Worm (Caenorhabditis elegans) whole organism, young adult: ENCODE measurements around the gene letm-1.

Source experiments
- B0019.2 ChIP-seq: fragments of 200-800 bp; sonication (Bioruptor generic); conservative IDR thresholded peaks from 2 replicates; pipeline ENCODE4 v1.3.6; 2022; ENCODE audit warnings: missing genetic modification reagents, missing genetic modification characterization, missing compliant biosample characterization
- B0035.1 ChIP-seq: sonication (generic microtip); optimal IDR thresholded peaks from 2 replicates; lab custom pipeline; 2016; ENCODE audit warnings: missing genetic modification characterization, mild to moderate bottlenecking, missing compliant biosample characterization, missing genotype, missing genetic modification reagents
- F10E7.11 ChIP-seq: sonication (generic microtip); optimal IDR thresholded peaks from 2 replicates; lab custom pipeline; 2017; ENCODE audit warnings: mild to moderate bottlenecking, missing genetic modification characterization, moderate library complexity, missing compliant biosample characterization
- F23B12.7 ChIP-seq: sonication (generic microtip); optimal IDR thresholded peaks from 2 replicates; lab custom pipeline; 2017; ENCODE audit warnings: missing genetic modification characterization, mild to moderate bottlenecking, missing compliant biosample characterization, antibody characterized with exemption, moderate library complexity; ENCODE audit not compliant: insufficient read depth
- F37B4.10 ChIP-seq: fragments of 200-800 bp; sonication (Bioruptor generic); IDR thresholded peaks from 2 replicates; pipeline ENCODE4 v1.3.6; 2022; ENCODE audit warnings: missing genetic modification characterization, missing compliant biosample characterization
- F49E8.2 ChIP-seq: sonication (generic microtip); optimal IDR thresholded peaks from 3 replicates; lab custom pipeline; 2017; ENCODE audit warnings: missing genetic modification characterization, mild to moderate bottlenecking, missing compliant biosample characterization, antibody characterized with exemption, moderate library complexity; ENCODE audit not compliant: insufficient read depth
- K11D2.4 ChIP-seq: fragments of 200-800 bp; sonication (Bioruptor generic); IDR thresholded peaks from 2 replicates; pipeline ENCODE4 v1.3.6; 2022; ENCODE audit warnings: missing genetic modification reagents, missing genetic modification characterization, missing compliant biosample characterization
- K12H6.12 ChIP-seq: fragments of 200-800 bp; sonication (Bioruptor generic); optimal IDR thresholded peaks from 2 replicates; lab custom pipeline; 2018; ENCODE audit warnings: mild to moderate bottlenecking, missing genetic modification characterization, missing compliant biosample characterization
- T07F8.4 ChIP-seq: sonication (generic microtip); optimal IDR thresholded peaks from 2 replicates; lab custom pipeline; 2016; ENCODE audit warnings: mild to moderate bottlenecking, missing genetic modification characterization, moderate library complexity, missing compliant biosample characterization
- T26A5.8 ChIP-seq: sonication (generic microtip); optimal IDR thresholded peaks from 2 replicates; lab custom pipeline; 2016; ENCODE audit warnings: missing genetic modification characterization, missing compliant biosample characterization
- Y79H2A.3 ChIP-seq: fragments of 200-800 bp; sonication (Bioruptor generic); conservative IDR thresholded peaks from 2 replicates; pipeline ENCODE4 v1.3.6; 2022; ENCODE audit warnings: missing genetic modification reagents, missing genetic modification characterization, missing compliant biosample characterization
- ama-1 ChIP-seq, 3 experiments: fragments of 150-350 bp in 1 of 3; sonication (generic microtip) in 2 of 3; optimal IDR thresholded peaks; 2 replicates each; lab custom pipeline; 2014 to 2018; ENCODE audit warnings: missing biosample characterization in 2 of 3, missing genetic modification characterization in 2 of 3, missing genetic modification reagents in 2 of 3
- atf-7 ChIP-seq: sonication (generic microtip); optimal IDR thresholded peaks from 2 replicates; lab custom pipeline; 2017; ENCODE audit warnings: mild to moderate bottlenecking, missing genetic modification characterization, missing compliant biosample characterization
- attf-5 ChIP-seq: fragments of 200-800 bp; sonication (Bioruptor generic); optimal IDR thresholded peaks from 2 replicates; lab custom pipeline; 2018; ENCODE audit warnings: mild to moderate bottlenecking, missing genetic modification characterization, missing compliant biosample characterization
- attf-6 ChIP-seq: fragments of 200-800 bp; sonication (Bioruptor generic); IDR thresholded peaks from 2 replicates; pipeline ENCODE4 v1.3.6; 2022; ENCODE audit warnings: missing genetic modification reagents, missing genetic modification characterization, missing compliant biosample characterization
- cebp-2 ChIP-seq: fragments of 200-800 bp; sonication (Bioruptor generic); IDR thresholded peaks from 2 replicates; pipeline ENCODE4 v1.3.6; 2022; ENCODE audit warnings: missing genetic modification characterization, missing compliant biosample characterization
- ceh-40 ChIP-seq: fragments of 200-800 bp; sonication (Bioruptor generic); IDR thresholded peaks from 2 replicates; pipeline ENCODE4 v1.3.6; 2022; ENCODE audit warnings: missing genetic modification characterization, missing compliant biosample characterization
- chd-7 ChIP-seq: sonication (generic microtip); optimal IDR thresholded peaks from 2 replicates; lab custom pipeline; 2016; ENCODE audit warnings: mild to moderate bottlenecking, missing genetic modification characterization, moderate library complexity, missing compliant biosample characterization
- die-1 ChIP-seq: sonication (generic microtip); optimal IDR thresholded peaks from 2 replicates; lab custom pipeline; 2016; ENCODE audit warnings: missing genotype, mild to moderate bottlenecking, missing genetic modification characterization, missing compliant biosample characterization
- dox-1 ChIP-seq: fragments of 200-800 bp; sonication (Bioruptor generic); IDR thresholded peaks from 2 replicates; pipeline ENCODE4 v1.3.6; 2022; ENCODE audit warnings: missing genetic modification reagents, missing genetic modification characterization, missing compliant biosample characterization
- dpff-1 ChIP-seq: sonication (generic microtip); optimal IDR thresholded peaks from 2 replicates; lab custom pipeline; 2017; ENCODE audit warnings: mild to moderate bottlenecking, missing genetic modification characterization, missing compliant biosample characterization
- dpl-1 ChIP-seq: fragments of 150-350 bp; optimal IDR thresholded peaks from 2 replicates; lab custom pipeline; 2014; ENCODE audit warnings: missing biosample characterization, missing genetic modification reagents, missing genetic modification characterization
- egrh-3 ChIP-seq: fragments of 200-800 bp; sonication (Bioruptor generic); IDR thresholded peaks from 2 replicates; pipeline ENCODE4 v1.3.6; 2022; ENCODE audit warnings: missing genetic modification reagents, missing genetic modification characterization, missing compliant biosample characterization
- ekl-4 ChIP-seq: fragments of 200-800 bp; sonication (Bioruptor generic); IDR thresholded peaks from 2 replicates; pipeline ENCODE4 v1.3.6; 2022; ENCODE audit warnings: missing genetic modification reagents, missing genetic modification characterization, missing compliant biosample characterization
- fkh-3 ChIP-seq: sonication (generic microtip); optimal IDR thresholded peaks from 2 replicates; lab custom pipeline; 2016; ENCODE audit warnings: mild to moderate bottlenecking, missing genetic modification characterization, missing compliant biosample characterization
- gei-17 ChIP-seq: fragments of 200-800 bp; sonication (Bioruptor generic); optimal IDR thresholded peaks from 2 replicates; lab custom pipeline; 2018; ENCODE audit warnings: mild to moderate bottlenecking, missing genetic modification characterization, missing compliant biosample characterization
- him-1 ChIP-seq: sonication (generic microtip); optimal IDR thresholded peaks from 2 replicates; lab custom pipeline; 2016; ENCODE audit warnings: missing genotype, missing genetic modification reagents, missing genetic modification characterization, missing compliant biosample characterization
- hmg-1.2 ChIP-seq: fragments of 200-800 bp; sonication (Bioruptor generic); IDR thresholded peaks from 2 replicates; pipeline ENCODE4 v1.3.6; 2022; ENCODE audit warnings: missing genetic modification reagents, missing genetic modification characterization, missing compliant biosample characterization
- hrde-1 ChIP-seq: sonication (generic microtip); optimal IDR thresholded peaks from 2 replicates; lab custom pipeline; 2016; ENCODE audit warnings: missing genetic modification characterization, mild to moderate bottlenecking, missing compliant biosample characterization, moderate library complexity, missing genotype, missing genetic modification reagents, borderline replicate concordance
- lag-1 ChIP-seq: fragments of 200-800 bp; sonication (Bioruptor generic); IDR thresholded peaks from 2 replicates; pipeline ENCODE4 v1.3.6; 2022; ENCODE audit warnings: missing genetic modification reagents, missing genetic modification characterization, missing compliant biosample characterization
- let-526 ChIP-seq: fragments of 200-800 bp; sonication (Bioruptor generic); IDR thresholded peaks from 2 replicates; pipeline ENCODE4 v1.3.6; 2022; ENCODE audit warnings: missing genetic modification reagents, missing genetic modification characterization, missing compliant biosample characterization
- let-607 ChIP-seq, 2 experiments: fragments of 200-800 bp in 1 of 2; sonication (Bioruptor generic) in 1 of 2; sonication (generic microtip) in 1 of 2; optimal IDR thresholded peaks; 2 replicates each; lab custom pipeline; 2016 to 2018; ENCODE audit warnings: mild to moderate bottlenecking in 2 of 2, missing compliant biosample characterization in 2 of 2, missing genetic modification characterization in 2 of 2, moderate library complexity in 2 of 2, missing genotype in 1 of 2
- lin-54 ChIP-seq: fragments of 200-800 bp; sonication (Bioruptor generic); optimal IDR thresholded peaks from 2 replicates; lab custom pipeline; 2018; ENCODE audit warnings: mild to moderate bottlenecking, missing genetic modification characterization, missing compliant biosample characterization
- madf-10 ChIP-seq: sonication (generic microtip); optimal IDR thresholded peaks from 2 replicates; lab custom pipeline; 2016; ENCODE audit warnings: mild to moderate bottlenecking, missing genetic modification characterization, missing compliant biosample characterization
- madf-3 ChIP-seq: fragments of 200-800 bp; sonication (Bioruptor generic); IDR thresholded peaks from 2 replicates; pipeline ENCODE4 v1.3.6; 2022; ENCODE audit warnings: missing genetic modification reagents, missing genetic modification characterization, missing compliant biosample characterization
- mel-28 ChIP-seq: sonication (generic microtip); optimal IDR thresholded peaks from 2 replicates; lab custom pipeline; 2016; ENCODE audit warnings: borderline replicate concordance, mild to moderate bottlenecking, missing genetic modification characterization, missing compliant biosample characterization
- mes-4 ChIP-seq: sonication (generic microtip); optimal IDR thresholded peaks from 2 replicates; lab custom pipeline; 2016; ENCODE audit warnings: missing genotype, missing genetic modification characterization, missing compliant biosample characterization
- nfyb-1 ChIP-seq: fragments of 200-800 bp; sonication (Bioruptor generic); IDR thresholded peaks from 2 replicates; pipeline ENCODE4 v1.3.6; 2022; ENCODE audit warnings: missing genetic modification reagents, missing genetic modification characterization, missing compliant biosample characterization
- nhr-179 ChIP-seq: sonication (generic microtip); optimal IDR thresholded peaks from 2 replicates; lab custom pipeline; 2016; ENCODE audit warnings: mild to moderate bottlenecking, missing genetic modification characterization, missing compliant biosample characterization
- rec-8 ChIP-seq, 2 experiments: sonication (generic microtip); optimal IDR thresholded peaks; 2 replicates each; lab custom pipeline; 2016; ENCODE audit warnings: mild to moderate bottlenecking in 2 of 2, missing genetic modification characterization in 2 of 2, missing genetic modification reagents in 2 of 2, missing genotype in 2 of 2, missing biosample characterization in 1 of 2, missing compliant biosample characterization in 1 of 2, moderate library complexity in 1 of 2
- repo-1 ChIP-seq: sonication (generic microtip); optimal IDR thresholded peaks from 2 replicates; lab custom pipeline; 2017; ENCODE audit warnings: mild to moderate bottlenecking, missing genetic modification characterization, missing compliant biosample characterization
- rpc-1 ChIP-seq, 2 experiments: fragments of 150-350 bp in 1 of 2; sonication (generic microtip) in 1 of 2; optimal IDR thresholded peaks; 2 replicates each; lab custom pipeline; 2014 to 2018; ENCODE audit warnings: missing biosample characterization in 1 of 2, missing genetic modification characterization in 1 of 2, missing genetic modification reagents in 1 of 2, missing genotype in 1 of 2
- somi-1 ChIP-seq: fragments of 200-800 bp; sonication (Bioruptor generic); optimal IDR thresholded peaks from 2 replicates; lab custom pipeline; 2018; ENCODE audit warnings: mild to moderate bottlenecking, missing genetic modification characterization, missing compliant biosample characterization
- sptf-2 ChIP-seq: fragments of 200-800 bp; sonication (Bioruptor generic); optimal IDR thresholded peaks from 2 replicates; lab custom pipeline; 2018; ENCODE audit warnings: mild to moderate bottlenecking, missing genetic modification characterization, missing compliant biosample characterization
- tbp1 ChIP-seq: fragments of 200-800 bp; sonication (Bioruptor generic); optimal IDR thresholded peaks from 2 replicates; lab custom pipeline; 2018; ENCODE audit warnings: mild to moderate bottlenecking, missing genetic modification characterization, missing compliant biosample characterization
- ztf-22 ChIP-seq: fragments of 200-800 bp; sonication (Bioruptor generic); optimal IDR thresholded peaks from 2 replicates; lab custom pipeline; 2018; ENCODE audit warnings: mild to moderate bottlenecking, missing genetic modification characterization, moderate library complexity, missing compliant biosample characterization
- ztf-3 ChIP-seq: fragments of 200-800 bp; sonication (Bioruptor generic); optimal IDR thresholded peaks from 2 replicates; lab custom pipeline; 2018; ENCODE audit warnings: mild to moderate bottlenecking, missing genetic modification characterization, missing compliant biosample characterization

Gene letm-1

ce11 chrV:13655202-13655764 lies 5.8 kb upstream of the letm-1 start:
- TF ChIP-seq nhr-179 (tag; lab: Kevin White, UChicago) (no peak), hrde-1 (no peak), K11D2.4 (GFP tag; lab: Robert Waterston, UW) (0 out of 2 replicates have a peak, but pooled peaks have one; percentile 37), dox-1 (GFP tag; lab: Robert Waterston, UW) (peak; percentile 41; the same call in 1 of the 2 replicates), tbp1 (GFP tag; lab: Kevin White, UChicago) (no peak), egrh-3 (GFP tag; lab: Robert Waterston, UW) (peak; percentile 79), B0019.2 (GFP tag; lab: Robert Waterston, UW) (no peak), let-607 (tag; optimal IDR thresholded peaks at IDR 0.05; lab: Kevin White, UChicago) (no peak), ztf-3 (GFP tag; lab: Kevin White, UChicago) (no peak), lin-54 (peak; percentile 32), T26A5.8 (no peak), atf-7 (tag; lab: Kevin White, UChicago) (no peak), gei-17 (GFP tag; lab: Kevin White, UChicago) (no peak), ztf-22 (GFP tag; lab: Kevin White, UChicago) (no peak), ekl-4 (GFP tag; lab: Robert Waterston, UW) (no peak), F23B12.7 (tag; lab: Kevin White, UChicago) (no peak), T07F8.4 (no peak), K12H6.12 (peak; percentile 46), attf-6 (GFP tag; lab: Robert Waterston, UW) (no peak), Y79H2A.3 (GFP tag; lab: Robert Waterston, UW) (0 out of 2 replicates have a peak, but pooled peaks have one; percentile 27), dpl-1 (no peak), ama-1 (optimal IDR thresholded peaks at IDR 0.05; lab: Kevin White, UChicago) (no peak), ama-1 (GFP tag; optimal IDR thresholded peaks at IDR 0.05; lab: Kevin White, UChicago) (no peak), F49E8.2 (tag; lab: Kevin White, UChicago) (no peak), ceh-40 (0 out of 2 replicates have a peak, but pooled peaks have one; percentile 53), rpc-1 (optimal IDR thresholded peaks at IDR 0.05; lab: Kevin White, UChicago) (no peak), rpc-1 (tag; optimal IDR thresholded peaks at IDR 0.05; lab: Kevin White, UChicago) (no peak), madf-3 (GFP tag; lab: Robert Waterston, UW) (no peak), B0035.1 (tag; lab: Kevin White, UChicago) (no peak), die-1 (no peak), let-526 (GFP tag; lab: Robert Waterston, UW) (0 out of 2 replicates have a peak, but pooled peaks have one; percentile 9), F10E7.11 (no peak), hmg-1.2 (GFP tag; lab: Robert Waterston, UW) (peak; percentile 39), chd-7 (tag; lab: Kevin White, UChicago) (peak; percentile 63), dpff-1 (tag; lab: Kevin White, UChicago) (no peak), repo-1 (tag; lab: Kevin White, UChicago) (peak; percentile 21), madf-10 (tag; lab: Kevin White, UChicago) (no peak), mel-28 (tag; lab: Kevin White, UChicago) (no peak), fkh-3 (tag; lab: Kevin White, UChicago) (no peak), rec-8 (tag; optimal IDR thresholded peaks at IDR 0.05; lab: Kevin White, UChicago) (no peak), nfyb-1 (GFP tag; lab: Robert Waterston, UW) (0 out of 2 replicates have a peak, but pooled peaks have one; percentile 46), somi-1 (GFP tag; lab: Kevin White, UChicago) (peak; percentile 38), mes-4 (tag; lab: Kevin White, UChicago) (no peak), lag-1 (GFP tag; lab: Robert Waterston, UW) (no peak), F37B4.10 (GFP tag; lab: Robert Waterston, UW) (no peak), him-1 (tag; lab: Kevin White, UChicago) (no peak), cebp-2 (GFP tag; lab: Robert Waterston, UW) (0 out of 2 replicates have a peak, but pooled peaks have one; percentile 7), attf-5 (GFP tag; lab: Kevin White, UChicago) (peak; percentile 6), sptf-2 (GFP tag; lab: Kevin White, UChicago) (no peak)
